Fruit fly (Drosophila melanogaster) whole organism, embryonic: ENCODE data around the gene pdm2.

Experiments
- Awh ChIP-seq: fragments of 200-800 bp; sonication (Bioruptor generic); IDR thresholded peaks from 2 replicates; pipeline ENCODE4, ENCODE4 v1.3.6; 2022; ENCODE audit warnings: missing biosample characterization, missing genetic modification characterization
- CG1024 ChIP-seq: fragments of 200-800 bp; sonication (Bioruptor generic); IDR thresholded peaks from 2 replicates; pipeline ENCODE4 v1.3.6; 2022; ENCODE audit warnings: missing biosample characterization, missing genetic modification characterization
- CG10267 ChIP-seq: fragments of 200-800 bp; sonication (Bioruptor generic); optimal IDR thresholded peaks from 2 replicates; lab custom pipeline; 2018; ENCODE audit warnings: missing biosample characterization, mild to moderate bottlenecking, missing genetic modification characterization, moderate library complexity
- CG11723 ChIP-seq: fragments of 200-800 bp; sonication (Bioruptor generic); optimal IDR thresholded peaks from 2 replicates; lab custom pipeline; 2017; ENCODE audit warnings: missing biosample characterization, mild to moderate bottlenecking, missing genetic modification characterization
- CG12299 ChIP-seq: fragments of 200-800 bp; sonication (Bioruptor generic); optimal IDR thresholded peaks from 2 replicates; lab custom pipeline; 2018; ENCODE audit warnings: missing biosample characterization, mild to moderate bottlenecking, missing genetic modification characterization
- CG13624 ChIP-seq: fragments of 200-800 bp; sonication (Bioruptor generic); optimal IDR thresholded peaks from 2 replicates; lab custom pipeline; 2016; ENCODE audit warnings: missing biosample characterization, missing genetic modification characterization
- CG13894 ChIP-seq: fragments of 200-800 bp; sonication (Bioruptor generic); optimal IDR thresholded peaks from 3 replicates; lab custom pipeline; 2018; ENCODE audit warnings: missing biosample characterization, mild to moderate bottlenecking, missing genetic modification characterization, moderate library complexity
- CG15269 ChIP-seq: fragments of 200-800 bp; sonication (Bioruptor generic); optimal IDR thresholded peaks from 2 replicates; lab custom pipeline; 2018; ENCODE audit warnings: missing biosample characterization, mild to moderate bottlenecking, missing genetic modification characterization, moderate library complexity
- CG15514 ChIP-seq: fragments of 200-800 bp; sonication (Bioruptor generic); optimal IDR thresholded peaks from 3 replicates; lab custom pipeline; 2017; ENCODE audit warnings: missing biosample characterization, missing genetic modification characterization, mild to moderate bottlenecking, moderate library complexity, missing genetic modification reagents
- CG15601 ChIP-seq: fragments of 200-800 bp; sonication (Bioruptor generic); optimal IDR thresholded peaks from 3 replicates; lab custom pipeline; 2019; ENCODE audit warnings: missing biosample characterization, mild to moderate bottlenecking, missing genetic modification characterization, moderate library complexity
- CG16813 ChIP-seq: fragments of 200-800 bp; sonication (Bioruptor generic); IDR thresholded peaks from 3 replicates; pipeline ENCODE4 v1.3.6; 2022; ENCODE audit warnings: missing biosample characterization, missing genetic modification characterization; ENCODE audit not compliant: partially characterized antibody
- CG17186 ChIP-seq: fragments of 200-800 bp; sonication (Bioruptor generic); optimal IDR thresholded peaks from 3 replicates; lab custom pipeline; 2017; ENCODE audit warnings: missing biosample characterization, missing genetic modification reagents, missing genetic modification characterization
- CG2116 ChIP-seq: fragments of 200-800 bp; sonication (Bioruptor generic); optimal IDR thresholded peaks from 3 replicates; lab custom pipeline; 2018; ENCODE audit warnings: missing biosample characterization, mild to moderate bottlenecking, missing genetic modification characterization
- CG32772 ChIP-seq: fragments of 200-800 bp; sonication (Bioruptor generic); IDR thresholded peaks from 2 replicates; pipeline ENCODE4 v1.3.6; 2022; ENCODE audit warnings: missing biosample characterization, missing genetic modification characterization
- CG4328 ChIP-seq: fragments of 200-800 bp; sonication (Bioruptor generic); optimal IDR thresholded peaks from 3 replicates; lab custom pipeline; 2017; ENCODE audit warnings: missing biosample characterization, missing genetic modification reagents, missing genetic modification characterization
- CG43689 ChIP-seq: fragments of 200-800 bp; sonication (Bioruptor generic); IDR thresholded peaks from 2 replicates; pipeline ENCODE4 v1.3.6; 2022; ENCODE audit warnings: missing biosample characterization, missing genetic modification characterization
- CG4404 ChIP-seq: fragments of 200-800 bp; sonication (Bioruptor generic); IDR thresholded peaks from 2 replicates; pipeline ENCODE4 v1.3.6; 2022; ENCODE audit warnings: missing biosample characterization, missing genetic modification characterization
- CG4617 ChIP-seq: fragments of 200-800 bp; sonication (Bioruptor generic); optimal IDR thresholded peaks from 3 replicates; lab custom pipeline; 2016; ENCODE audit warnings: missing biosample characterization, missing genetic modification characterization, borderline replicate concordance
- CG5953 ChIP-seq: fragments of 200-800 bp; sonication (Bioruptor generic); IDR thresholded peaks from 2 replicates; pipeline ENCODE4 v1.3.6; 2022; ENCODE audit warnings: missing biosample characterization, missing genetic modification characterization
- CG6683 ChIP-seq: fragments of 200-800 bp; sonication (Bioruptor generic); optimal IDR thresholded peaks from 2 replicates; lab custom pipeline; 2017; ENCODE audit warnings: missing biosample characterization, mild to moderate bottlenecking, missing genetic modification characterization, missing genetic modification reagents
- CG6791 ChIP-seq: fragments of 200-800 bp; sonication (Bioruptor generic); IDR thresholded peaks from 3 replicates; pipeline ENCODE4 v1.3.6; 2022; ENCODE audit warnings: missing biosample characterization, missing genetic modification characterization; ENCODE audit not compliant: partially characterized antibody
- CG7357 ChIP-seq: fragments of 200-800 bp; sonication (Bioruptor generic); IDR thresholded peaks from 3 replicates; pipeline ENCODE4 v1.3.6; 2022; ENCODE audit warnings: missing biosample characterization, missing genetic modification characterization
- CG7963 ChIP-seq: fragments of 200-800 bp; sonication (Bioruptor generic); IDR thresholded peaks from 3 replicates; pipeline ENCODE4 v1.3.6; 2022; ENCODE audit warnings: missing biosample characterization, missing genetic modification characterization; ENCODE audit not compliant: partially characterized antibody
- Elba2 ChIP-seq: fragments of 200-800 bp; sonication (Bioruptor generic); optimal IDR thresholded peaks from 3 replicates; lab custom pipeline; 2016; ENCODE audit warnings: missing biosample characterization, missing genetic modification characterization
- Poxn ChIP-seq: fragments of 200-800 bp; sonication (Bioruptor generic); IDR thresholded peaks from 2 replicates; pipeline ENCODE4 v1.3.6; 2022; ENCODE audit warnings: missing biosample characterization, missing genetic modification characterization
- Scr ChIP-seq: fragments of 200-800 bp; sonication (Bioruptor generic); IDR thresholded peaks from 2 replicates; pipeline ENCODE4 v1.3.6; 2022; ENCODE audit warnings: missing biosample characterization, missing genetic modification characterization; ENCODE audit not compliant: partially characterized antibody
- Ssrp ChIP-seq: fragments of 200-800 bp; sonication (Bioruptor generic); optimal IDR thresholded peaks from 2 replicates; lab custom pipeline; 2018; ENCODE audit warnings: missing biosample characterization, mild to moderate bottlenecking, missing genetic modification characterization, moderate library complexity
- Stat92E ChIP-seq, 3 experiments: fragments of >200 bp in 2 of 3; fragments of 200-800 bp in 1 of 3; sonication (Bioruptor generic) in 1 of 3; optimal IDR thresholded peaks; 2 replicates each; lab custom pipeline; 2017 to 2019; ENCODE audit warnings: missing biosample characterization in 3 of 3, missing genetic modification characterization in 3 of 3, mild to moderate bottlenecking in 1 of 3, moderate library complexity in 1 of 3
- Vsx1 ChIP-seq: fragments of 200-800 bp; sonication (Bioruptor generic); optimal IDR thresholded peaks from 2 replicates; lab custom pipeline; 2017; ENCODE audit warnings: missing biosample characterization, mild to moderate bottlenecking, missing genetic modification characterization, missing genetic modification reagents
- dan ChIP-seq: fragments of 200-800 bp; sonication (Bioruptor generic); IDR thresholded peaks from 2 replicates; pipeline ENCODE4 v1.3.6; 2022; ENCODE audit warnings: missing biosample characterization, missing genetic modification characterization
- dmrt11E ChIP-seq: fragments of 200-800 bp; sonication (Bioruptor generic); optimal IDR thresholded peaks from 3 replicates; lab custom pipeline; 2018; ENCODE audit warnings: missing biosample characterization, mild to moderate bottlenecking, missing genetic modification characterization, moderate library complexity
- fd3F ChIP-seq: fragments of 200-800 bp; sonication (Bioruptor generic); optimal IDR thresholded peaks from 2 replicates; lab custom pipeline; 2018; ENCODE audit warnings: missing biosample characterization, mild to moderate bottlenecking, missing genetic modification characterization, moderate library complexity
- gsb-n ChIP-seq: fragments of 200-800 bp; sonication (Bioruptor generic); optimal IDR thresholded peaks from 3 replicates; lab custom pipeline; 2018; ENCODE audit warnings: missing biosample characterization, mild to moderate bottlenecking, missing genetic modification characterization
- ind ChIP-seq: fragments of 200-800 bp; sonication (Bioruptor generic); optimal IDR thresholded peaks from 3 replicates; lab custom pipeline; 2016; ENCODE audit warnings: missing biosample characterization, missing genetic modification characterization
- klu ChIP-seq: fragments of 200-800 bp; sonication (Bioruptor generic); IDR thresholded peaks from 2 replicates; pipeline ENCODE4 v1.3.6; 2022; ENCODE audit warnings: missing biosample characterization, missing genetic modification characterization
- lab ChIP-seq: fragments of 200-800 bp; sonication (Bioruptor generic); optimal IDR thresholded peaks from 3 replicates; lab custom pipeline; 2017; ENCODE audit warnings: missing biosample characterization, missing genetic modification characterization, mild to moderate bottlenecking, moderate library complexity, missing genetic modification reagents
- lov ChIP-seq, 2 experiments: fragments of 200-800 bp in 1 of 2; fragments of >200 bp in 1 of 2; sonication (Bioruptor generic) in 1 of 2; IDR thresholded peaks in 1 of 2; optimal IDR thresholded peaks in 1 of 2; 2 replicates in 1 of 2; 3 replicates in 1 of 2; pipeline versions ENCODE4 v1.3.6 to Lab custom; 2017 to 2022; ENCODE audit warnings: missing biosample characterization in 1 of 2, missing genetic modification characterization in 1 of 2
- maf-S ChIP-seq: fragments of 200-800 bp; sonication (Bioruptor generic); optimal IDR thresholded peaks from 2 replicates; lab custom pipeline; 2016; ENCODE audit warnings: missing biosample characterization, missing genetic modification characterization
- mld ChIP-seq: fragments of 200-800 bp; sonication (Bioruptor generic); IDR thresholded peaks from 3 replicates; pipeline ENCODE4 v1.3.6; 2022; ENCODE audit warnings: missing biosample characterization, missing genetic modification characterization; ENCODE audit not compliant: partially characterized antibody
- scrt ChIP-seq: fragments of 200-800 bp; sonication (Bioruptor generic); optimal IDR thresholded peaks from 2 replicates; lab custom pipeline; 2018; ENCODE audit warnings: missing biosample characterization, mild to moderate bottlenecking, missing genetic modification characterization, moderate library complexity
- sim ChIP-seq: fragments of 200-800 bp; sonication (Bioruptor generic); IDR thresholded peaks from 2 replicates; pipeline ENCODE4 v1.3.6; 2022; ENCODE audit warnings: missing biosample characterization, missing genetic modification characterization
- sisA ChIP-seq: fragments of 200-800 bp; sonication (Bioruptor generic); IDR thresholded peaks from 2 replicates; pipeline ENCODE4 v1.3.6; 2022; ENCODE audit warnings: missing biosample characterization, missing genetic modification characterization
- ssp ChIP-seq: fragments of 200-800 bp; sonication (Bioruptor generic); IDR thresholded peaks from 2 replicates; pipeline ENCODE4 v1.3.6; 2022; ENCODE audit warnings: missing biosample characterization, missing genetic modification characterization
- tll ChIP-seq, 2 experiments: fragments of 200-800 bp in 1 of 2; fragments of >200 bp in 1 of 2; sonication (Bioruptor generic) in 1 of 2; optimal IDR thresholded peaks; 2 replicates each; lab custom pipeline; 2017 to 2019; ENCODE audit warnings: missing biosample characterization in 2 of 2, missing genetic modification characterization in 2 of 2, mild to moderate bottlenecking in 1 of 2, moderate library complexity in 1 of 2
- unpg ChIP-seq: fragments of 200-800 bp; sonication (Bioruptor generic); optimal IDR thresholded peaks from 3 replicates; lab custom pipeline; 2018; ENCODE audit warnings: missing biosample characterization, mild to moderate bottlenecking, missing genetic modification characterization, moderate library complexity
- vfl ChIP-seq: fragments of 200-800 bp; sonication (Bioruptor generic); optimal IDR thresholded peaks from 2 replicates; lab custom pipeline; 2016; ENCODE audit warnings: missing biosample characterization, missing genetic modification characterization
- z ChIP-seq: fragments of 200-800 bp; sonication (Bioruptor generic); IDR thresholded peaks from 3 replicates; pipeline ENCODE4 v1.3.6; 2022; ENCODE audit warnings: missing biosample characterization, missing genetic modification characterization
- zen2 ChIP-seq: fragments of 200-800 bp; sonication (Bioruptor generic); IDR thresholded peaks from 3 replicates; pipeline ENCODE4 v1.3.6; 2022; ENCODE audit warnings: missing biosample characterization, missing genetic modification characterization; ENCODE audit not compliant: partially characterized antibody

pdm2 gene

dm6 chr2L:12721794-12722315, 64.9 kb downstream of the pdm2 start, which contains the start of gene Pih1D1 (continued):
- TF ChIP-seq zen2 (GFP tag; lab: Robert Waterston, UW) (no peak), CG32772 (GFP tag; lab: Robert Waterston, UW) (peak; percentile 95), CG6683 (GFP tag; lab: Kevin White, UChicago) (peak; percentile 80), lov (optimal IDR thresholded peaks at IDR 0.05; lab: Kevin White, UChicago) (no peak), lov (GFP tag; IDR thresholded peaks at IDR 0.05; lab: Robert Waterston, UW) (peak; percentile 82), CG7357 (GFP tag; lab: Robert Waterston, UW) (peak; percentile 93), Poxn (peak; percentile 86), dan (GFP tag; lab: Robert Waterston, UW) (peak; percentile 88), Stat92E (GFP tag; optimal IDR thresholded peaks at IDR 0.05; lab: Kevin White, UChicago) (peak in 1 of 3 experiments; percentile 76), Vsx1 (GFP tag; lab: Kevin White, UChicago) (no peak), Scr (GFP tag; lab: Robert Waterston, UW) (no peak), CG5953 (GFP tag; lab: Robert Waterston, UW) (peak; percentile 84), mld (GFP tag; lab: Robert Waterston, UW) (no peak), CG4617 (GFP tag; lab: Kevin White, UChicago) (peak; percentile 89), ind (GFP tag; lab: Kevin White, UChicago) (peak; percentile 97), CG15269 (peak; percentile 94), Ssrp (tag; lab: Kevin White, UChicago) (peak; percentile 96), fd3F (GFP tag; lab: Kevin White, UChicago) (peak; percentile 92), CG2116 (GFP tag; lab: Kevin White, UChicago) (peak; percentile 80), CG4404 (GFP tag; lab: Robert Waterston, UW) (peak; percentile 97), CG15514 (peak; percentile 82), CG13894 (tag; lab: Kevin White, UChicago) (peak; percentile 91), unpg (GFP tag; lab: Kevin White, UChicago) (peak; percentile 92), maf-S (GFP tag; lab: Kevin White, UChicago) (peak; percentile 92), scrt (peak; percentile 83), CG17186 (GFP tag; lab: Kevin White, UChicago) (peak; percentile 59), CG13624 (GFP tag; lab: Kevin White, UChicago) (peak; percentile 91), gsb-n (tag; lab: Kevin White, UChicago) (peak; percentile 87), CG43689 (GFP tag; lab: Robert Waterston, UW) (peak; percentile 90), CG15601 (no peak), z (0 out of 3 replicates have a peak, but pooled peaks have one; percentile 36), CG4328 (GFP tag; lab: Kevin White, UChicago) (peak; percentile 92), sim (GFP tag; lab: Robert Waterston, UW) (peak; percentile 89), vfl (GFP tag; lab: Kevin White, UChicago) (peak; percentile 89), tll (GFP tag; optimal IDR thresholded peaks at IDR 0.05; lab: Kevin White, UChicago) (peak; percentile 34 to 36), CG6791 (0 out of 3 replicates have a peak, but pooled peaks have one; percentile 14), CG1024 (peak; percentile 82), dmrt11E (tag; lab: Kevin White, UChicago) (peak; percentile 94), Elba2 (GFP tag; lab: Kevin White, UChicago) (peak; percentile 73), CG7963 (no peak), klu (peak; percentile 97), lab (GFP tag; lab: Kevin White, UChicago) (peak; percentile 95), ssp (GFP tag; lab: Robert Waterston, UW) (peak; percentile 89), CG10267 (tag; lab: Kevin White, UChicago) (peak; percentile 89), sisA (GFP tag; lab: Robert Waterston, UW) (peak; percentile 94), Awh (GFP tag; lab: Robert Waterston, UW) (peak; percentile 90), CG11723 (GFP tag; lab: Kevin White, UChicago) (peak; percentile 87), CG12299 (tag; lab: Kevin White, UChicago) (peak; percentile 79), CG16813 (GFP tag; lab: Robert Waterston, UW) (no peak)
